Fruit fly (Drosophila melanogaster) whole organism, adult: ENCODE results near the gene Bruce.

Experiments
- CG11617 ChIP-seq: fragments of 200-800 bp; sonication (Bioruptor generic); optimal IDR thresholded peaks from 2 replicates; lab custom pipeline; 2017; ENCODE audit warnings: mild to moderate bottlenecking, missing biosample characterization, missing genetic modification reagents, missing genetic modification characterization
- CG12768 ChIP-seq: fragments of 200-800 bp; sonication (Bioruptor generic); optimal IDR thresholded peaks from 2 replicates; lab custom pipeline; 2017; ENCODE audit warnings: missing biosample characterization, missing genetic modification characterization, mild to moderate bottlenecking, moderate library complexity, missing genetic modification reagents
- CG14711 ChIP-seq: fragments of 200-800 bp; sonication (Bioruptor generic); optimal IDR thresholded peaks from 2 replicates; lab custom pipeline; 2018; ENCODE audit warnings: missing biosample characterization, mild to moderate bottlenecking, missing genetic modification characterization, moderate library complexity
- CG1620 ChIP-seq: fragments of 200-800 bp; sonication (Bioruptor generic); optimal IDR thresholded peaks from 2 replicates; lab custom pipeline; 2016; ENCODE audit warnings: missing biosample characterization, missing genetic modification characterization
- CG33017 ChIP-seq: fragments of 200-800 bp; sonication (Bioruptor generic); optimal IDR thresholded peaks from 2 replicates; lab custom pipeline; 2018; ENCODE audit warnings: missing biosample characterization, mild to moderate bottlenecking, missing genetic modification characterization, moderate library complexity
- CG5204 ChIP-seq: fragments of 200-800 bp; sonication (Bioruptor generic); optimal IDR thresholded peaks from 2 replicates; lab custom pipeline; 2016; ENCODE audit warnings: missing biosample characterization, missing genetic modification characterization
- CG7045 ChIP-seq: fragments of 200-800 bp; sonication (Bioruptor generic); optimal IDR thresholded peaks from 2 replicates; lab custom pipeline; 2017; ENCODE audit warnings: missing biosample characterization, mild to moderate bottlenecking, missing genetic modification characterization
- CG7101 ChIP-seq: fragments of 200-800 bp; sonication (Bioruptor generic); optimal IDR thresholded peaks from 2 replicates; lab custom pipeline; 2018; ENCODE audit warnings: missing biosample characterization, mild to moderate bottlenecking, missing genetic modification characterization, moderate library complexity
- Clk ChIP-seq: fragments of 200-800 bp; sonication (Bioruptor generic); optimal IDR thresholded peaks from 2 replicates; lab custom pipeline; 2017; ENCODE audit warnings: missing biosample characterization, missing genetic modification characterization
- Crg-1 ChIP-seq: fragments of 200-800 bp; sonication (Bioruptor generic); optimal IDR thresholded peaks from 2 replicates; lab custom pipeline; 2016; ENCODE audit warnings: missing biosample characterization, missing genetic modification characterization
- Hr96 ChIP-seq: fragments of 200-800 bp; sonication (Bioruptor generic); optimal IDR thresholded peaks from 2 replicates; lab custom pipeline; 2016; ENCODE audit warnings: missing biosample characterization, missing genetic modification characterization
- Mnt ChIP-seq: fragments of 200-800 bp; sonication (Bioruptor generic); optimal IDR thresholded peaks from 2 replicates; lab custom pipeline; 2016; ENCODE audit warnings: missing biosample characterization, mild to moderate bottlenecking, missing genetic modification characterization
- bab1 ChIP-seq: fragments of 200-800 bp; sonication (Bioruptor generic); optimal IDR thresholded peaks from 3 replicates; lab custom pipeline; 2019; ENCODE audit warnings: missing biosample characterization, mild to moderate bottlenecking, missing genetic modification characterization, moderate library complexity
- cic ChIP-seq: fragments of 200-800 bp; sonication (Bioruptor generic); optimal IDR thresholded peaks from 2 replicates; lab custom pipeline; 2017; ENCODE audit warnings: missing biosample characterization, mild to moderate bottlenecking, missing genetic modification characterization, moderate library complexity
- cnc ChIP-seq, 2 experiments: fragments of >200 bp; optimal IDR thresholded peaks; 2 replicates each; lab custom pipeline; 2017
- kay ChIP-seq: fragments of 200-800 bp; sonication (Bioruptor generic); peaks from one replicate; lab custom pipeline; 2016; ENCODE audit warnings: missing biosample characterization, missing genetic modification characterization, borderline replicate concordance
- ovo ChIP-seq: fragments of 200-800 bp; sonication (Bioruptor generic); optimal IDR thresholded peaks from 2 replicates; lab custom pipeline; 2016; ENCODE audit warnings: missing biosample characterization, missing genetic modification characterization
- pad ChIP-seq: fragments of 200-800 bp; sonication (Bioruptor generic); optimal IDR thresholded peaks from 3 replicates; lab custom pipeline; 2017; ENCODE audit warnings: missing biosample characterization, missing genetic modification characterization, mild to moderate bottlenecking, moderate library complexity, missing genetic modification reagents
- tj ChIP-seq: fragments of 200-800 bp; sonication (Bioruptor generic); optimal IDR thresholded peaks from 3 replicates; lab custom pipeline; 2017; ENCODE audit warnings: missing biosample characterization, mild to moderate bottlenecking, missing genetic modification characterization, moderate library complexity
- toe ChIP-seq: fragments of 200-800 bp; sonication (Bioruptor generic); optimal IDR thresholded peaks from 2 replicates; lab custom pipeline; 2016; ENCODE audit warnings: missing biosample characterization, missing genetic modification characterization

The Bruce gene

dm6 chr3R:10355840-10356562 lies 24.8 kb upstream of the Bruce start:
- peak; percentile 19 for TF ChIP-seq tj (GFP tag; lab: Kevin White, UChicago)
- no peak for TF ChIP-seq CG33017 (tag; lab: Kevin White, UChicago)

DNA sequence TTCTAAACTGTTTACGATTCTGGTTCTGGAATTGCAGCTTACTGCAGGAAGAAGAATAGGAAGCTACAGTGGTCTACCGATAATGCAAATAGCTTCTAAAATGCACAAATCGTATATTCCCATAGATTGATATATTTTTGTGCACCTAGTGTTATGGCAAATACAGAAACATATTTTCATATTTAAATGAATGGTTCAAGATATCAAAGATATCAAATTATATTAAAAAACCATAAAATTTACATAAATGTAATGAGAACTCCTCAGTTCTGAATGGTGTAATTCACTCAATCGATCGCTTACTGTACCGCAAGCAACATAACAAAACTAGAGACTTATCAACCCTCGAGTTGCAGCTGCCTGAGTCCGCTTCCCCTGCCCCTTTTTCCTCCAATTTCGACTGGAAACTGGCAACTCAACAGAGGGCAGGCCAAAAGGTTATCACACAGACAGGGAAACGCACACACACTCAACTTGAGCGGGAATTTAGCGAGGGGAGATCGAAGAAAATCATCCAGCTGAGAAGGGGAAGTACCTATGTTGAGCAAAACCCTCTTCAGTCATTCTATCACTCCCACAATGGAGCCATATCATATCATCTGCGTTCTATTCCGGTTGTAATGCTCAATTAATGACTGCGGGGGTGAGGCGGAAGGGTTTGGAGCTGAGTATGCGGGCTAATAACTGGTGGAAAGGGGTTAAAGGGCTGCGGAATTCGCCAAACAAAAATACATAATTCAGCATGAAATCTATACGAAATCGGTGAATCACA lies 23.0 kb upstream of the Bruce start:
- no peak for TF ChIP-seq CG7101 (tag; lab: Kevin White, UChicago)
- TF ChIP-seq CG5204 (GFP tag; lab: Kevin White, UChicago), result peak; percentile 6

DNA sequence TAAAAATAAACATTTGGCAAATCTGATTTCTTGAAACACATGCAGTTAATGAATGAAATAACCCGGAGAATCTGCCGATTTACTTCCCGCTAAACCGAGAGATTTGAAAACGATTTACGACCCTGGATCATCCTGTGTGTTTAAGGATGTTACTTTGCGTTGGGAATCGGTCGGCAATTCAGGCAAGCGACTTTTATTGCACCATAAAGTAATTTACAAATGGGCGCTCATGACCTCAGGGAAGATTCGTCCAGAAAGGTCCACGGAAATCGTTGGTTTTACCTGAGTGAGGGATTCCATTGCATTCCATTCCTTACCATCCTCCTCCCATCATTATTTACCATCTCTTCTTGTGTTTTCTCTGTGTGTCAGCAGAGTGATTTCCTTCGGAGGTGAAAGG lies 21.7 kb upstream of the Bruce start:
- no peak for TF ChIP-seq CG5204 (GFP tag; lab: Kevin White, UChicago)
- no peak for TF ChIP-seq cnc (optimal IDR thresholded peaks at IDR 0.05; lab: Kevin White, UChicago)
- TF ChIP-seq Clk (GFP tag; lab: Kevin White, UChicago), result no peak
- TF ChIP-seq bab1 (GFP tag; lab: Kevin White, UChicago), result no peak
- no peak for TF ChIP-seq CG11617 (GFP tag; lab: Kevin White, UChicago)
- TF ChIP-seq CG7045, result no peak

DNA sequence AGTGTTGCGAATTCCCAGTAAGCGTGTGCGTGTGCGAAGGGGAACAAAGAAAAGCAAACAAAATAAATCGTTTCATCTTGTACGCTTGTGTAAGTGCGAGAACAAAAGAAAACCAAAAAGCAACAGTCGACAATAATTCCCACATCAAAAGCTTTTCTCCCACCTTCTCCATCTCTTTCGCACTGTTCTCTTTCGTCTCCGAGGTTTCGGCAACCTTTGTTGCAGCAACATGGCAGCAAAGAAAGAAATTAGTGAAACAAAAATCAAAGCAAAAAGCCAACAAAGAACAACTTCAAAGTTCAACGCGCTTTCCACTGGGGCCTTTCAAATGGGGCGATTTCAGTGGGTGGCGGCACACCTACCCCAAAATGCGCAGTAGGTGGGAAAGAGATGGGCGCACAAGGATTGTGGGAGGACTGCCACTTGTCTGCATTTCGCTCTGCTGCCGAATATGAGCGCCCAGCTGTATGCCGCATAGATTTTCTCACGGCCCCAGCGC lies 20.9 kb upstream of the Bruce start:
- TF ChIP-seq CG5204 (GFP tag; lab: Kevin White, UChicago), result no peak
- TF ChIP-seq ovo, result no peak
- TF ChIP-seq Mnt, result no peak
- no peak for TF ChIP-seq Crg-1 (GFP tag; lab: Kevin White, UChicago)
- TF ChIP-seq CG1620 (GFP tag; lab: Kevin White, UChicago), result no peak
- TF ChIP-seq CG33017 (tag; lab: Kevin White, UChicago), result peak; percentile 43
- no peak for TF ChIP-seq cnc (optimal IDR thresholded peaks at IDR 0.05; lab: Kevin White, UChicago)
- TF ChIP-seq tj (GFP tag; lab: Kevin White, UChicago), result peak; percentile 92
- peak; percentile 36 for TF ChIP-seq cic
- TF ChIP-seq CG12768 (GFP tag; lab: Kevin White, UChicago), result peak; percentile 15
- no peak for TF ChIP-seq CG11617 (GFP tag; lab: Kevin White, UChicago)
- peak; percentile 38 for TF ChIP-seq toe (GFP tag; lab: Kevin White, UChicago)
- no peak for TF ChIP-seq CG7045
- TF ChIP-seq CG14711, result no peak
- no peak for TF ChIP-seq Hr96 (GFP tag; lab: Kevin White, UChicago)
- TF ChIP-seq CG7101 (tag; lab: Kevin White, UChicago), result no peak
- no peak for TF ChIP-seq kay (GFP tag; lab: Kevin White, UChicago)
- TF ChIP-seq pad (GFP tag; lab: Kevin White, UChicago), result peak; percentile 93
- TF ChIP-seq bab1 (GFP tag; lab: Kevin White, UChicago), result no peak
- no peak for TF ChIP-seq Clk (GFP tag; lab: Kevin White, UChicago)

DNA sequence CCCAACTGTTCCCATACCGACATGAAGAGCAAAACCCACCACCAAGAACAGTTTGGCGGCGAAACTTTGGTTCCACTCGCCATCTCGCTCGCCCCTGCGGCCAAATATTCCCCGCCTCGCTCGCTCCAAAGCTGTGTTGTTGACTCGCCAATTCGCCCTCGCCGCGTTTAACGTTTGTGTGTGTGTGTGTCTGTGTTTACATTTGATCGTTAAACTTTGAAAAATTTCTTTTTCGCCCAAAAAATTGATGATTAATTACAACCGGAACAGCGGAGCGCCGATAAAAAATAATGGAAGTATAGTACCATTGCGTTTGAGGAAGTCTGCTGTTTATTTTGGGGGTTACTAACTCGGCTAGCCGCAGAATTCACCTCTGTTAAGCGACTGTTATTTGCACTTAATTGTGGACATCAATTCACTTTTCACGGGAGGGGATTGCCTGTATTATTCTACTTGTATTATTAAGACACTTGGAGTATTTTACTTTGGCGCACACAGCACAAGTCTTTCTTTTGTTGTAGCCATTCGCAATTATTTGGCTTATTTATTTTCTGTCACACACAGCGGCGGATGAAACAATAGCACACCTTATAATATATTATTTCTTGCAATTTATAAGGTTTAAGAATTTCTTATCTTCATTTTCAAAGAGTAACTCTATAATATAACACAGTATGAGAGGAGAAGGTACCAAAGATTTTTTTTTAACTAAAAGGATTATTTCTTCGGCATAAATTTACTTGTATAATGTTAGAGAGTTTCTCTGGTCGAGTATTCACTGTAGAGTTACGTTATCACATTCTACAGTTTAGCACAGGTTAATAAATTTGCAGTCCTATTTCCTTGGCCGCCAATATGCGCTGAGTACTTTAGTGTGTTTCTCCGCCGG lies 19.8 kb upstream of the Bruce start:
- TF ChIP-seq ovo (no peak), CG12768 (GFP tag; lab: Kevin White, UChicago) (peak; percentile 55), CG7045 (peak; percentile 54), Clk (GFP tag; lab: Kevin White, UChicago) (peak; percentile 7), toe (GFP tag; lab: Kevin White, UChicago) (peak; percentile 35), cnc (optimal IDR thresholded peaks at IDR 0.05; lab: Kevin White, UChicago) (no peak), cic (peak; percentile 40), pad (GFP tag; lab: Kevin White, UChicago) (peak; percentile 100), CG1620 (GFP tag; lab: Kevin White, UChicago) (peak; percentile 52), Hr96 (GFP tag; lab: Kevin White, UChicago) (peak; percentile 34), CG7101 (tag; lab: Kevin White, UChicago) (peak; percentile 69), kay (GFP tag; lab: Kevin White, UChicago) (peak; percentile 87), CG11617 (GFP tag; lab: Kevin White, UChicago) (peak; percentile 49), bab1 (GFP tag; lab: Kevin White, UChicago) (peak; percentile 80), Mnt (peak; percentile 47), CG14711 (peak; percentile 74), CG5204 (GFP tag; lab: Kevin White, UChicago) (peak; percentile 58), Crg-1 (GFP tag; lab: Kevin White, UChicago) (peak; percentile 59), tj (GFP tag; lab: Kevin White, UChicago) (no peak), CG33017 (tag; lab: Kevin White, UChicago) (peak; percentile 72)
